Worm (Caenorhabditis elegans) whole organism, late embryonic: ENCODE measurements around the gene Y39E4B.11.

Experiments
- C08G9.2 ChIP-seq: sonication (generic microtip); optimal IDR thresholded peaks from 2 replicates; lab custom pipeline; 2016; ENCODE audit warnings: mild to moderate bottlenecking, missing genetic modification characterization, moderate library complexity, missing compliant biosample characterization
- C38D4.7 ChIP-seq: fragments of 200-800 bp; sonication (Bioruptor generic); optimal IDR thresholded peaks from 2 replicates; lab custom pipeline; 2018; ENCODE audit warnings: mild to moderate bottlenecking, missing genetic modification characterization, moderate library complexity, missing compliant biosample characterization
- F13H6.1 ChIP-seq: sonication (generic microtip); optimal IDR thresholded peaks from 2 replicates; lab custom pipeline; 2016; ENCODE audit warnings: missing genetic modification characterization, missing compliant biosample characterization
- K02D7.2 ChIP-seq: sonication (generic microtip); optimal IDR thresholded peaks from 2 replicates; lab custom pipeline; 2017; ENCODE audit warnings: mild to moderate bottlenecking, missing genetic modification characterization, missing compliant biosample characterization
- Y22D7AL.16 ChIP-seq: sonication (generic microtip); optimal IDR thresholded peaks from 2 replicates; lab custom pipeline; 2016; ENCODE audit warnings: missing genetic modification characterization, missing compliant biosample characterization
- ceh-14 ChIP-seq: sonication (generic microtip); optimal IDR thresholded peaks from 2 replicates; lab custom pipeline; 2016; ENCODE audit warnings: missing genotype, missing genetic modification characterization, missing compliant biosample characterization
- ceh-22 ChIP-seq: sonication (generic microtip); optimal IDR thresholded peaks from 2 replicates; lab custom pipeline; 2017; ENCODE audit warnings: missing biosample characterization, missing genetic modification characterization
- ceh-31 ChIP-seq: sonication (generic microtip); optimal IDR thresholded peaks from 2 replicates; lab custom pipeline; 2016; ENCODE audit warnings: missing genetic modification characterization, missing compliant biosample characterization
- ceh-34 ChIP-seq: sonication (generic microtip); optimal IDR thresholded peaks from 2 replicates; lab custom pipeline; 2016; ENCODE audit warnings: mild to moderate bottlenecking, missing genetic modification characterization, missing compliant biosample characterization
- ceh-48 ChIP-seq: sonication (generic microtip); optimal IDR thresholded peaks from 2 replicates; lab custom pipeline; 2016; ENCODE audit warnings: missing genetic modification characterization, inconsistent platforms, missing compliant biosample characterization
- ceh-6 ChIP-seq: fragments of 200-800 bp; sonication (Bioruptor generic); optimal IDR thresholded peaks from 2 replicates; lab custom pipeline; 2018; ENCODE audit warnings: mild to moderate bottlenecking, missing genetic modification characterization, missing compliant biosample characterization
- che-1 ChIP-seq: sonication (generic microtip); optimal IDR thresholded peaks from 2 replicates; lab custom pipeline; 2016; ENCODE audit warnings: mild to moderate bottlenecking, missing genetic modification characterization, missing compliant biosample characterization
- dmd-4 ChIP-seq: sonication (generic microtip); optimal IDR thresholded peaks from 2 replicates; lab custom pipeline; 2016; ENCODE audit warnings: borderline replicate concordance, missing genetic modification characterization, missing compliant biosample characterization
- dve-1 ChIP-seq: sonication (generic microtip); optimal IDR thresholded peaks from 2 replicates; lab custom pipeline; 2017; ENCODE audit warnings: antibody characterized with exemption, mild to moderate bottlenecking, missing genetic modification characterization, missing compliant biosample characterization
- elt-2 ChIP-seq: sonication (generic microtip); optimal IDR thresholded peaks from 2 replicates; lab custom pipeline; 2016; ENCODE audit warnings: missing genetic modification reagents, missing genetic modification characterization, missing compliant biosample characterization
- elt-4 ChIP-seq: sonication (generic microtip); optimal IDR thresholded peaks from 2 replicates; lab custom pipeline; 2016; ENCODE audit warnings: missing genetic modification characterization, missing compliant biosample characterization
- fkh-10 ChIP-seq: fragments of 150-350 bp; optimal IDR thresholded peaks from 2 replicates; lab custom pipeline; 2014; ENCODE audit warnings: missing biosample characterization, missing genetic modification reagents, missing genetic modification characterization
- fkh-6 ChIP-seq: sonication (generic microtip); optimal IDR thresholded peaks from 2 replicates; lab custom pipeline; 2016; ENCODE audit warnings: missing genetic modification characterization, missing compliant biosample characterization
- gmeb-2 ChIP-seq: sonication (generic microtip); optimal IDR thresholded peaks from 2 replicates; lab custom pipeline; 2016; ENCODE audit warnings: missing genetic modification characterization, inconsistent platforms, missing compliant biosample characterization
- hlh-13 ChIP-seq: fragments of 200-800 bp; sonication (Bioruptor generic); optimal IDR thresholded peaks from 2 replicates; lab custom pipeline; 2018; ENCODE audit warnings: mild to moderate bottlenecking, missing genetic modification characterization, missing compliant biosample characterization
- hlh-15 ChIP-seq: sonication (generic microtip); optimal IDR thresholded peaks from 2 replicates; lab custom pipeline; 2016; ENCODE audit warnings: missing genetic modification characterization, missing compliant biosample characterization
- hlh-30 ChIP-seq: sonication (generic microtip); optimal IDR thresholded peaks from 2 replicates; lab custom pipeline; 2017; ENCODE audit warnings: antibody characterized with exemption, missing genetic modification characterization, missing compliant biosample characterization; ENCODE audit not compliant: insufficient read depth
- hlh-6 ChIP-seq: sonication (generic microtip); optimal IDR thresholded peaks from 2 replicates; lab custom pipeline; 2016; ENCODE audit warnings: missing genotype, missing genetic modification characterization, missing compliant biosample characterization
- lin-11 ChIP-seq: fragments of 200-800 bp; sonication (Bioruptor generic); optimal IDR thresholded peaks from 2 replicates; lab custom pipeline; 2018; ENCODE audit warnings: mild to moderate bottlenecking, missing genetic modification characterization, missing compliant biosample characterization
- mec-3 ChIP-seq: sonication (generic microtip); optimal IDR thresholded peaks from 2 replicates; lab custom pipeline; 2016; ENCODE audit warnings: borderline replicate concordance, missing genetic modification characterization, missing compliant biosample characterization
- nfya-1 ChIP-seq: sonication (generic microtip); optimal IDR thresholded peaks from 2 replicates; lab custom pipeline; 2017; ENCODE audit warnings: missing genetic modification characterization, mild to moderate bottlenecking, missing compliant biosample characterization, antibody characterized with exemption, moderate library complexity
- nhr-232 ChIP-seq: sonication (generic microtip); optimal IDR thresholded peaks from 2 replicates; lab custom pipeline; 2016; ENCODE audit warnings: missing genetic modification characterization, missing compliant biosample characterization
- odd-2 ChIP-seq: sonication (generic microtip); optimal IDR thresholded peaks from 2 replicates; lab custom pipeline; 2017; ENCODE audit warnings: antibody characterized with exemption, mild to moderate bottlenecking, missing genetic modification characterization, missing compliant biosample characterization
- pat-9 ChIP-seq: fragments of 200-800 bp; sonication (Bioruptor generic); optimal IDR thresholded peaks from 2 replicates; lab custom pipeline; 2018; ENCODE audit warnings: mild to moderate bottlenecking, missing genetic modification characterization, moderate library complexity, missing compliant biosample characterization
- pha-2 ChIP-seq: sonication (generic microtip); optimal IDR thresholded peaks from 2 replicates; lab custom pipeline; 2017; ENCODE audit warnings: mild to moderate bottlenecking, missing genetic modification characterization, missing compliant biosample characterization
- pqm-1 ChIP-seq: sonication (generic microtip); optimal IDR thresholded peaks from 2 replicates; lab custom pipeline; 2016; ENCODE audit warnings: missing genetic modification characterization, missing compliant biosample characterization
- pros-1 ChIP-seq: fragments of 150-350 bp; optimal IDR thresholded peaks from 2 replicates; lab custom pipeline; 2014; ENCODE audit warnings: missing biosample characterization, missing genetic modification reagents, missing genetic modification characterization
- ref-2 ChIP-seq: sonication (generic microtip); optimal IDR thresholded peaks from 2 replicates; lab custom pipeline; 2016; ENCODE audit warnings: missing genetic modification characterization, missing compliant biosample characterization
- rnt-1 ChIP-seq: sonication (generic microtip); optimal IDR thresholded peaks from 2 replicates; lab custom pipeline; 2016; ENCODE audit warnings: missing genetic modification characterization, missing compliant biosample characterization
- sdc-2 ChIP-seq: sonication (generic microtip); optimal IDR thresholded peaks from 2 replicates; lab custom pipeline; 2016; ENCODE audit warnings: missing genotype, missing genetic modification characterization, missing compliant biosample characterization
- sox-4 ChIP-seq: sonication (generic microtip); optimal IDR thresholded peaks from 2 replicates; lab custom pipeline; 2017; ENCODE audit warnings: mild to moderate bottlenecking, missing genetic modification characterization, inconsistent platforms, missing compliant biosample characterization
- syd-9 ChIP-seq: sonication (generic microtip); optimal IDR thresholded peaks from 2 replicates; lab custom pipeline; 2016; ENCODE audit warnings: mild to moderate bottlenecking, missing genetic modification characterization, moderate library complexity, missing compliant biosample characterization
- tbx-2 ChIP-seq: sonication (generic microtip); optimal IDR thresholded peaks from 2 replicates; lab custom pipeline; 2016; ENCODE audit warnings: missing genetic modification characterization, missing compliant biosample characterization
- tbx-7 ChIP-seq: sonication (generic microtip); optimal IDR thresholded peaks from 2 replicates; lab custom pipeline; 2016; ENCODE audit warnings: missing genotype, missing genetic modification characterization, missing compliant biosample characterization
- ttx-3 ChIP-seq: sonication (generic microtip); optimal IDR thresholded peaks from 2 replicates; lab custom pipeline; 2016; ENCODE audit warnings: missing genetic modification reagents, missing genetic modification characterization, missing compliant biosample characterization
- unc-3 ChIP-seq, 2 experiments: fragments of 200-800 bp in 1 of 2; sonication (Bioruptor generic) in 1 of 2; sonication (generic microtip) in 1 of 2; conservative IDR thresholded peaks in 1 of 2; optimal IDR thresholded peaks in 1 of 2; 2 replicates each; pipeline versions ENCODE4 v1.3.6 to Lab custom; 2016 to 2022; ENCODE audit warnings: missing compliant biosample characterization in 2 of 2, missing genetic modification characterization in 2 of 2, missing genetic modification reagents in 1 of 2
- unc-42 ChIP-seq: sonication (generic microtip); optimal IDR thresholded peaks from 2 replicates; lab custom pipeline; 2016; ENCODE audit warnings: missing genotype, missing genetic modification characterization, missing compliant biosample characterization
- ztf-16 ChIP-seq: sonication (generic microtip); optimal IDR thresholded peaks from 2 replicates; lab custom pipeline; 2017; ENCODE audit warnings: missing genetic modification characterization, missing compliant biosample characterization

Y39E4B.11 gene

ce11 chrIII:13225019-13225418 lies 20.2 kb downstream of the Y39E4B.11 start:
- no peak for TF ChIP-seq tbx-7 (tag; lab: Kevin White, UChicago)
- TF ChIP-seq ttx-3 (tag; lab: Kevin White, UChicago), result peak; percentile 31
- peak; percentile 24 for TF ChIP-seq Y22D7AL.16 (tag; lab: Kevin White, UChicago)
- TF ChIP-seq sox-4 (tag; lab: Kevin White, UChicago), result peak; percentile 24
- TF ChIP-seq pqm-1 (tag; lab: Kevin White, UChicago), result no peak
- no peak for TF ChIP-seq elt-4 (tag; lab: Kevin White, UChicago)
- TF ChIP-seq hlh-30, result no peak
- peak; percentile 9 for TF ChIP-seq dve-1 (tag; lab: Kevin White, UChicago)
- TF ChIP-seq syd-9 (tag; lab: Kevin White, UChicago), result no peak
- no peak for TF ChIP-seq F13H6.1
- TF ChIP-seq rnt-1 (tag; lab: Kevin White, UChicago), result peak; percentile 6
- TF ChIP-seq gmeb-2 (tag; lab: Kevin White, UChicago), result peak; percentile 61
- peak; percentile 31 for TF ChIP-seq C08G9.2 (tag; lab: Kevin White, UChicago)
- TF ChIP-seq fkh-6 (tag; lab: Kevin White, UChicago), result peak; percentile 55
- peak; percentile 5 for TF ChIP-seq tbx-2 (tag; lab: Kevin White, UChicago)
- peak; percentile 28 for TF ChIP-seq nhr-232
- no peak for TF ChIP-seq pros-1 (tag; lab: Kevin White, UChicago)
- TF ChIP-seq mec-3 (tag; lab: Kevin White, UChicago), result no peak
- no peak for TF ChIP-seq ceh-14 (tag; lab: Kevin White, UChicago)
- TF ChIP-seq hlh-6 (tag; lab: Kevin White, UChicago), result peak; percentile 25
- TF ChIP-seq pha-2 (tag; lab: Kevin White, UChicago), result peak; percentile 3
- no peak for TF ChIP-seq fkh-10 (GFP tag; lab: Kevin White, UChicago)
- TF ChIP-seq pat-9 (tag; lab: Kevin White, UChicago), result peak; percentile 20
- no peak for TF ChIP-seq dmd-4 (tag; lab: Kevin White, UChicago)
- TF ChIP-seq unc-3 (GFP tag; conservative IDR thresholded peaks at IDR 0.05; lab: Robert Waterston, UW), result 0 out of 2 replicates have a peak, but pooled peaks have one; percentile 11
- no peak for TF ChIP-seq unc-3 (tag; optimal IDR thresholded peaks at IDR 0.05; lab: Kevin White, UChicago)
- peak; percentile 24 for TF ChIP-seq ref-2 (tag; lab: Kevin White, UChicago)
- TF ChIP-seq lin-11, result peak; percentile 9
- TF ChIP-seq sdc-2 (tag; lab: Kevin White, UChicago), result peak; percentile 25
- TF ChIP-seq K02D7.2 (tag; lab: Kevin White, UChicago), result peak; percentile 60
- TF ChIP-seq odd-2 (tag; lab: Kevin White, UChicago), result no peak
- peak; percentile 64 for TF ChIP-seq elt-2 (tag; lab: Kevin White, UChicago)
- TF ChIP-seq ceh-48 (tag; lab: Kevin White, UChicago), result no peak
- TF ChIP-seq ceh-22 (tag; lab: Kevin White, UChicago), result no peak
- peak; percentile 68 for TF ChIP-seq C38D4.7 (GFP tag; lab: Kevin White, UChicago)
- peak; percentile 7 for TF ChIP-seq ceh-31 (tag; lab: Kevin White, UChicago)
- no peak for TF ChIP-seq che-1 (tag; lab: Kevin White, UChicago)
- peak; percentile 26 for TF ChIP-seq ztf-16 (tag; lab: Kevin White, UChicago)
- TF ChIP-seq hlh-13 (GFP tag; lab: Kevin White, UChicago), result peak; percentile 26
- peak; percentile 33 for TF ChIP-seq nfya-1 (tag; lab: Kevin White, UChicago)
- peak; percentile 57 for TF ChIP-seq ceh-6 (GFP tag; lab: Kevin White, UChicago)
- TF ChIP-seq unc-42, result no peak
- TF ChIP-seq hlh-15 (tag; lab: Kevin White, UChicago), result no peak
- TF ChIP-seq ceh-34 (tag; lab: Kevin White, UChicago), result peak; percentile 49
